Fruit fly (Drosophila melanogaster): ENCODE data around the gene Sfp24Bc.

- TF ChIP-seq kay (GFP tag; ENCODE audit: borderline replicate concordance) (no peak), CG12768 (GFP tag; optimal IDR thresholded peaks at IDR 0.05) (no peak), bab1 (GFP tag; optimal IDR thresholded peaks at IDR 0.05) (no peak), CG11617 (GFP tag; optimal IDR thresholded peaks at IDR 0.05) (no peak), cnc (optimal IDR thresholded peaks at IDR 0.05) (no peak), toe (GFP tag; optimal IDR thresholded peaks at IDR 0.05) (no peak), CG33017 (tag; optimal IDR thresholded peaks at IDR 0.05) (no peak), CG1620 (GFP tag; optimal IDR thresholded peaks at IDR 0.05) (no peak)
Measured at dm6 chr2L:3692466-3692865, 22.1 kb upstream of the Sfp24Bc start, which contains the start of gene CG16704.

Measured in whole organism, adult.